Worm (Caenorhabditis elegans) whole organism, mixed stage, embryonic: Measurements from ENCODE around the gene F08G12.5.

Experiments used
- ces-1 ChIP-seq: fragments of 150-350 bp; optimal IDR thresholded peaks from 2 replicates; lab custom pipeline; 2014; ENCODE audit warnings: missing biosample characterization, missing genetic modification reagents, missing genetic modification characterization
- elt-3 ChIP-seq: fragments of 150-350 bp; optimal IDR thresholded peaks from 2 replicates; lab custom pipeline; 2014; ENCODE audit warnings: missing biosample characterization, missing genetic modification characterization
- lin-13 ChIP-seq: fragments of 150-350 bp; optimal IDR thresholded peaks from 2 replicates; lab custom pipeline; 2014; ENCODE audit warnings: missing biosample characterization, missing genetic modification characterization
- nhr-237 ChIP-seq: fragments of 150-350 bp; optimal IDR thresholded peaks from 2 replicates; lab custom pipeline; 2014; ENCODE audit warnings: missing biosample characterization, missing genetic modification characterization
- sptf-1 ChIP-seq: sonication (generic microtip); optimal IDR thresholded peaks from 2 replicates; lab custom pipeline; 2017; ENCODE audit warnings: mild to moderate bottlenecking, missing genetic modification characterization, moderate library complexity, missing compliant biosample characterization
- unc-62 ChIP-seq: fragments of 150-350 bp; optimal IDR thresholded peaks from 2 replicates; lab custom pipeline; 2014; ENCODE audit warnings: missing biosample characterization, missing genetic modification reagents, missing genetic modification characterization
- ztf-11 ChIP-seq: fragments of 150-350 bp; optimal IDR thresholded peaks from 2 replicates; lab custom pipeline; 2014; ENCODE audit warnings: missing biosample characterization, missing genetic modification characterization

DNA sequence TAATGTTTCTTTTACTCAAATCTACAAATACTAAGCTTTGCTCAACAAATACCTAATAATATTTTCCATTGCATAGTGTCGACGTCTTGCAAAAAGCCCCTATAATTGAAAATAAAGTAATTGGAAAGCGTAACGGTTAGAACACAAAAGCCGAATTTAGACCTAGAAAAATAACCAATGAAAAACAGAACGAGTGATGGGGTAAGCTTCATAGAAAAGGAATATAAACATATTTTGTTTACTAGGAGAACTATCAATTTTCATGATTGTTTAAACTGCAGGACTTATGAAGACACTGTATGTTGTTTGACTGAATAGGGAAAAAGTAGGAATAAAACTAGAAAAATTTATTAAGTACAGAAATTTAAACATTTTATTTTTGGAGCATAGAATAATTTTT, 23.8 kb downstream of the F08G12.5 start, which contains the start of gene F38B2.3:
- TF ChIP-seq ztf-11: no peak
- TF ChIP-seq elt-3: no peak
- no peak for TF ChIP-seq lin-13 (tag; lab: Kevin White, UChicago)
- no peak for TF ChIP-seq sptf-1 (tag; lab: Kevin White, UChicago)
- TF ChIP-seq nhr-237 (tag; lab: Kevin White, UChicago): no peak
- TF ChIP-seq unc-62 (GFP tag; lab: Kevin White, UChicago): no peak
- TF ChIP-seq ces-1 (GFP tag; lab: Kevin White, UChicago): no peak
